Fruit fly (Drosophila melanogaster): ENCODE data around the gene Cyp4ae1.
A peak's percentile ranks its signal among the peaks of the same experiment; 100 is the strongest.

Gene Cyp4ae1

DNA sequence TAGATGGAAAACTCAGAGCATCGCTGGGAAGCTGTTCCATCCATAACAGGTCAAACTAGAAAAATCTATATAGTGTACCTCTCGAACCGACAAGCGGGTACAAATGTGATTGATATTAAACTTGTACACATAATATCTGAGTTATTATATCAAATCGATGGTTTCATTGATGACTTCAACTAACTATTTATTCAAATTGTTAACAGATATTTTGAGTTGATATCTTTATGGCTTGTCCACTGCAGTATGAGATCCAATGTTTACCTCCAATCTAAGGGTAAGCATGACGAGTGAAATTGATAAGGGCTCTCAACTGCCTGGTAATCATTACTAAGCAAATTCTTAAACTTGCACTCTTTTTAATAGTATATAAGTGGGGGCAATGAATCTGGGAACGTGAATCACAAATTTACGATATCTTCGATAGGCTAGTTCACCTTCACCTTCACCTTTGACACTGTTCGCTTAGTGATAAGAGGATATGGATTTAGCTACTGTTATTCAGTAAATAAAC is 2.8 kb upstream of the Cyp4ae1 start, which contains the start of gene Cyp4d2:
Cyp4d2 (plus strand) TSS at position 51 of the 514 bp plus-strand sequence.
- TF ChIP-seq Ets97D (GFP tag; optimal IDR thresholded peaks at IDR 0.05) (no peak), Hr78 (GFP tag; optimal IDR thresholded peaks at IDR 0.05) (peak in 1 of 2 experiments; percentile 47), CG4360 (GFP tag; IDR thresholded peaks at IDR 0.05) (no peak), CG17328 (GFP tag; IDR thresholded peaks at IDR 0.05) (no peak), CG11504 (tag; optimal IDR thresholded peaks at IDR 0.05) (no peak)

dm6 chrX:2180750-2181261 is 2.0 kb downstream of the Cyp4ae1 start, which contains the start of gene pn:
TSS of gene pn (plus strand) at chrX:2181211.
- TF ChIP-seq CG14050 (GFP tag; IDR thresholded peaks at IDR 0.05) (no peak), HmgZ (tag; optimal IDR thresholded peaks at IDR 0.05) (no peak), Vsx1 (GFP tag; optimal IDR thresholded peaks at IDR 0.05) (no peak), CG16815 (GFP tag; optimal IDR thresholded peaks at IDR 0.05) (no peak), Usf (GFP tag; optimal IDR thresholded peaks at IDR 0.05) (no peak), Doc3 (GFP tag; IDR thresholded peaks at IDR 0.05; ENCODE audit: partially characterized antibody) (0 out of 3 replicates have a peak, but pooled peaks have one; percentile 19), ind (GFP tag; optimal IDR thresholded peaks at IDR 0.05) (no peak), trem (tag; optimal IDR thresholded peaks at IDR 0.05) (peak; percentile 0), al (GFP tag; IDR thresholded peaks at IDR 0.05) (no peak), nau (GFP tag; optimal IDR thresholded peaks at IDR 0.05) (no peak), pzg (GFP tag; optimal IDR thresholded peaks at IDR 0.05) (peak; percentile 25), CG3065 (GFP tag; optimal IDR thresholded peaks at IDR 0.05) (no peak), vvl (GFP tag; IDR thresholded peaks at IDR 0.05) (no peak), chinmo (GFP tag; IDR thresholded peaks at IDR 0.05; ENCODE audit: partially characterized antibody) (0 out of 4 replicates have a peak, but pooled peaks have one; percentile 22), Hey (tag; optimal IDR thresholded peaks at IDR 0.05) (no peak), Xbp1 (GFP tag; optimal IDR thresholded peaks at IDR 0.05) (no peak), p53 (GFP tag; optimal IDR thresholded peaks at IDR 0.05) (no peak), CG12071 (GFP tag; optimal IDR thresholded peaks at IDR 0.05) (no peak), Aef1 (GFP tag; IDR thresholded peaks at IDR 0.05) (no peak), CG6791 (GFP tag; IDR thresholded peaks at IDR 0.05; ENCODE audit: partially characterized antibody) (no peak), CG2116 (GFP tag; optimal IDR thresholded peaks at IDR 0.05) (peak; percentile 56), fd64A (GFP tag; optimal IDR thresholded peaks at IDR 0.05) (no peak), Asciz (GFP tag; optimal IDR thresholded peaks at IDR 0.05) (no peak), CG30403 (GFP tag; optimal IDR thresholded peaks at IDR 0.05) (no peak), gcm (GFP tag; optimal IDR thresholded peaks at IDR 0.05) (no peak), CG31224 (GFP tag; IDR thresholded peaks at IDR 0.05) (no peak), peb (GFP tag; IDR thresholded peaks at IDR 0.05) (no peak), usp (GFP tag; optimal IDR thresholded peaks at IDR 0.05) (no peak), onecut (GFP tag; IDR thresholded peaks at IDR 0.05) (peak; percentile 6; the same call in 1 of the 2 replicates), CG3407 (GFP tag; optimal IDR thresholded peaks at IDR 0.05) (no peak), sisA (GFP tag; IDR thresholded peaks at IDR 0.05) (no peak), Dad (GFP tag; optimal IDR thresholded peaks at IDR 0.05) (no peak), CG12104 (GFP tag; optimal IDR thresholded peaks at IDR 0.05) (no peak), CG4617 (GFP tag; optimal IDR thresholded peaks at IDR 0.05; ENCODE audit: borderline replicate concordance) (no peak), Ravus (GFP tag; IDR thresholded peaks at IDR 0.05) (no peak), CG7372 (GFP tag; IDR thresholded peaks at IDR 0.05) (no peak), CG13624 (GFP tag; optimal IDR thresholded peaks at IDR 0.05) (no peak), Dll (GFP tag; IDR thresholded peaks at IDR 0.05; ENCODE audit: partially characterized antibody) (peak; percentile 55; the same call in 2 of the 4 replicates), lab (GFP tag; optimal IDR thresholded peaks at IDR 0.05) (no peak), NC2α (GFP tag; optimal IDR thresholded peaks at IDR 0.05) (no peak), org-1 (GFP tag; optimal IDR thresholded peaks at IDR 0.05) (no peak), Sry-δ (GFP tag; optimal IDR thresholded peaks at IDR 0.05) (peak; percentile 57), kni (GFP tag; optimal IDR thresholded peaks at IDR 0.05) (no peak)
